Fruit fly (Drosophila melanogaster) whole organism, embryonic: ENCODE results near the gene CG2111.

Experiments
- C15 ChIP-seq: fragments of 200-800 bp; sonication (Bioruptor generic); IDR thresholded peaks from 3 replicates; pipeline ENCODE4 v1.3.6; 2022; ENCODE audit warnings: missing biosample characterization, missing genetic modification characterization
- CG11085 ChIP-seq: fragments of 200-800 bp; sonication (Bioruptor generic); IDR thresholded peaks from 2 replicates; pipeline ENCODE4 v1.3.6; 2022; ENCODE audit warnings: missing biosample characterization, missing genetic modification characterization
- CG11093 ChIP-seq: fragments of 200-800 bp; sonication (Bioruptor generic); IDR thresholded peaks from 3 replicates; pipeline ENCODE4 v1.3.6; 2022; ENCODE audit warnings: missing biosample characterization, missing genetic modification characterization
- CG11560 ChIP-seq: fragments of 200-800 bp; sonication (Bioruptor generic); IDR thresholded peaks from 3 replicates; pipeline ENCODE4 v1.3.6; 2022; ENCODE audit warnings: missing biosample characterization, missing genetic modification characterization
- CG11696 ChIP-seq: fragments of 200-800 bp; sonication (Bioruptor generic); IDR thresholded peaks from 2 replicates; pipeline ENCODE4 v1.3.6; 2022; ENCODE audit warnings: missing biosample characterization, missing genetic modification characterization
- CG11723 ChIP-seq: fragments of 200-800 bp; sonication (Bioruptor generic); optimal IDR thresholded peaks from 2 replicates; lab custom pipeline; 2017; ENCODE audit warnings: missing biosample characterization, mild to moderate bottlenecking, missing genetic modification characterization
- CG12104 ChIP-seq: fragments of 200-800 bp; sonication (Bioruptor generic); optimal IDR thresholded peaks from 3 replicates; lab custom pipeline; 2016; ENCODE audit warnings: missing biosample characterization, missing genetic modification characterization
- CG14710 ChIP-seq: fragments of 200-800 bp; sonication (Bioruptor generic); optimal IDR thresholded peaks from 3 replicates; lab custom pipeline; 2019; ENCODE audit warnings: missing biosample characterization, mild to moderate bottlenecking, missing genetic modification characterization, moderate library complexity
- CG18262 ChIP-seq: fragments of 200-800 bp; optimal IDR thresholded peaks from 3 replicates; lab custom pipeline; 2019; ENCODE audit warnings: missing biosample characterization, mild to moderate bottlenecking, missing genetic modification characterization, moderate library complexity
- CG18619 ChIP-seq: fragments of 200-800 bp; sonication (Bioruptor generic); optimal IDR thresholded peaks from 3 replicates; lab custom pipeline; 2017; ENCODE audit warnings: missing biosample characterization, mild to moderate bottlenecking, missing genetic modification characterization
- CG2120 ChIP-seq: fragments of 200-800 bp; sonication (Bioruptor generic); optimal IDR thresholded peaks from 3 replicates; lab custom pipeline; 2016; ENCODE audit warnings: missing biosample characterization, missing genetic modification characterization
- CG2199 ChIP-seq: fragments of 200-800 bp; sonication (Bioruptor generic); IDR thresholded peaks from 3 replicates; pipeline ENCODE4 v1.3.6; 2022; ENCODE audit warnings: missing biosample characterization, missing genetic modification characterization
- CG30020 ChIP-seq: fragments of 200-800 bp; optimal IDR thresholded peaks from 2 replicates; lab custom pipeline; 2019; ENCODE audit warnings: missing biosample characterization, mild to moderate bottlenecking, missing genetic modification characterization, moderate library complexity
- CG31441 ChIP-seq: fragments of 200-800 bp; sonication (Bioruptor generic); IDR thresholded peaks from 2 replicates; pipeline ENCODE4 v1.3.6; 2022; ENCODE audit warnings: missing biosample characterization, missing genetic modification characterization
- CG6689 ChIP-seq: fragments of 200-800 bp; sonication (Bioruptor generic); IDR thresholded peaks from 2 replicates; pipeline ENCODE4 v1.3.6; 2022; ENCODE audit warnings: missing biosample characterization, missing genetic modification characterization
- CG8478 ChIP-seq: fragments of >200 bp; optimal IDR thresholded peaks from 2 replicates; lab custom pipeline; 2018
- CG9817 ChIP-seq: fragments of 200-800 bp; sonication (Bioruptor generic); optimal IDR thresholded peaks from 2 replicates; lab custom pipeline; 2018; ENCODE audit warnings: missing biosample characterization, mild to moderate bottlenecking, missing genetic modification characterization, moderate library complexity
- Dbx ChIP-seq: fragments of 200-800 bp; sonication (Bioruptor generic); IDR thresholded peaks from 3 replicates; pipeline ENCODE4 v1.3.6; 2022; ENCODE audit warnings: missing biosample characterization, missing genetic modification characterization
- Dfd ChIP-seq, 2 experiments: fragments of >200 bp; optimal IDR thresholded peaks; 2 replicates each; lab custom pipeline; 2017; ENCODE audit warnings: missing biosample characterization in 2 of 2, missing genetic modification characterization in 2 of 2
- Drgx ChIP-seq: fragments of 200-800 bp; sonication (Bioruptor generic); IDR thresholded peaks from 2 replicates; pipeline ENCODE4 v1.3.6; 2022; ENCODE audit warnings: missing biosample characterization, missing genetic modification characterization
- ERR ChIP-seq: fragments of 200-800 bp; sonication (Bioruptor generic); optimal IDR thresholded peaks from 2 replicates; lab custom pipeline; 2016; ENCODE audit warnings: missing biosample characterization, missing genetic modification characterization
- Hand ChIP-seq: fragments of 200-800 bp; sonication (Bioruptor generic); optimal IDR thresholded peaks from 2 replicates; lab custom pipeline; 2017; ENCODE audit warnings: mild to moderate bottlenecking, missing biosample characterization, missing genetic modification reagents, missing genetic modification characterization
- Hmr ChIP-seq: fragments of 200-800 bp; sonication (Bioruptor generic); optimal IDR thresholded peaks from 3 replicates; lab custom pipeline; 2017; ENCODE audit warnings: mild to moderate bottlenecking, missing biosample characterization, missing genetic modification reagents, missing genetic modification characterization
- NC2β ChIP-seq: fragments of 200-800 bp; sonication (Bioruptor generic); optimal IDR thresholded peaks from 2 replicates; lab custom pipeline; 2016; ENCODE audit warnings: missing biosample characterization, missing genetic modification characterization
- Nf-YB ChIP-seq: fragments of 200-800 bp; sonication (Bioruptor generic); optimal IDR thresholded peaks from 3 replicates; lab custom pipeline; 2019; ENCODE audit warnings: missing biosample characterization, mild to moderate bottlenecking, missing genetic modification characterization, moderate library complexity
- Oli ChIP-seq: fragments of 200-800 bp; sonication (Bioruptor generic); optimal IDR thresholded peaks from 2 replicates; lab custom pipeline; 2018; ENCODE audit warnings: missing biosample characterization, mild to moderate bottlenecking, missing genetic modification characterization, moderate library complexity
- Six4 ChIP-seq: fragments of 200-800 bp; sonication (Bioruptor generic); optimal IDR thresholded peaks from 2 replicates; lab custom pipeline; 2016; ENCODE audit warnings: missing biosample characterization, missing genetic modification characterization
- Vsx1 ChIP-seq: fragments of 200-800 bp; sonication (Bioruptor generic); optimal IDR thresholded peaks from 2 replicates; lab custom pipeline; 2017; ENCODE audit warnings: missing biosample characterization, mild to moderate bottlenecking, missing genetic modification characterization, missing genetic modification reagents
- bcd ChIP-seq: fragments of 200-800 bp; sonication (Bioruptor generic); optimal IDR thresholded peaks from 2 replicates; lab custom pipeline; 2017; ENCODE audit warnings: missing biosample characterization, mild to moderate bottlenecking, missing genetic modification characterization
- crp ChIP-seq, 2 experiments: fragments of 200-800 bp; sonication (Bioruptor generic); optimal IDR thresholded peaks; 2 replicates in 1 of 2; 3 replicates in 1 of 2; lab custom pipeline; 2017; ENCODE audit warnings: missing biosample characterization in 2 of 2, missing genetic modification characterization in 2 of 2, mild to moderate bottlenecking in 1 of 2, moderate library complexity in 1 of 2
- dpn ChIP-seq, 2 experiments: fragments of 200-800 bp; sonication (Bioruptor generic); optimal IDR thresholded peaks; 3 replicates each; lab custom pipeline; 2016; ENCODE audit warnings: missing biosample characterization in 2 of 2, missing genetic modification characterization in 2 of 2
- ewg ChIP-seq: fragments of 200-800 bp; sonication (Bioruptor generic); optimal IDR thresholded peaks from 3 replicates; lab custom pipeline; 2017; ENCODE audit warnings: mild to moderate bottlenecking, missing biosample characterization, missing genetic modification reagents, missing genetic modification characterization
- fd102C ChIP-seq: fragments of 200-800 bp; sonication (Bioruptor generic); optimal IDR thresholded peaks from 2 replicates; lab custom pipeline; 2018; ENCODE audit warnings: missing biosample characterization, mild to moderate bottlenecking, missing genetic modification characterization, moderate library complexity
- fd3F ChIP-seq: fragments of 200-800 bp; sonication (Bioruptor generic); optimal IDR thresholded peaks from 2 replicates; lab custom pipeline; 2018; ENCODE audit warnings: missing biosample characterization, mild to moderate bottlenecking, missing genetic modification characterization, moderate library complexity
- gce ChIP-seq: fragments of 200-800 bp; sonication (Bioruptor generic); IDR thresholded peaks from 3 replicates; pipeline ENCODE4 v1.3.6; 2022; ENCODE audit warnings: missing biosample characterization, missing genetic modification characterization
- gcm2 ChIP-seq: fragments of 200-800 bp; sonication (Bioruptor generic); optimal IDR thresholded peaks from 2 replicates; lab custom pipeline; 2016; ENCODE audit warnings: missing biosample characterization, missing genetic modification characterization
- jing ChIP-seq: fragments of 200-800 bp; sonication (Bioruptor generic); optimal IDR thresholded peaks from 2 replicates; lab custom pipeline; 2018; ENCODE audit warnings: missing biosample characterization, mild to moderate bottlenecking, missing genetic modification characterization
- mirr ChIP-seq: fragments of 200-800 bp; sonication (Bioruptor generic); optimal IDR thresholded peaks from 3 replicates; lab custom pipeline; 2018; ENCODE audit warnings: missing biosample characterization, mild to moderate bottlenecking, missing genetic modification characterization
- nerfin-2 ChIP-seq: fragments of 200-800 bp; sonication (Bioruptor generic); IDR thresholded peaks from 2 replicates; pipeline ENCODE4 v1.3.6; 2022; ENCODE audit warnings: missing biosample characterization, missing genetic modification characterization; ENCODE audit not compliant: partially characterized antibody
- pita ChIP-seq: fragments of 200-800 bp; sonication (Bioruptor generic); optimal IDR thresholded peaks from 2 replicates; lab custom pipeline; 2017; ENCODE audit warnings: missing biosample characterization, mild to moderate bottlenecking, missing genetic modification characterization
- pros ChIP-seq: fragments of 200-800 bp; sonication (Bioruptor generic); optimal IDR thresholded peaks from 3 replicates; lab custom pipeline; 2019; ENCODE audit warnings: missing biosample characterization, mild to moderate bottlenecking, missing genetic modification characterization, moderate library complexity
- ro ChIP-seq: fragments of 200-800 bp; sonication (Bioruptor generic); IDR thresholded peaks from 2 replicates; pipeline ENCODE4 v1.3.6; 2022; ENCODE audit warnings: missing biosample characterization, missing genetic modification characterization
- sqz ChIP-seq: fragments of 200-800 bp; sonication (Bioruptor generic); optimal IDR thresholded peaks from 3 replicates; lab custom pipeline; 2018; ENCODE audit warnings: missing biosample characterization, mild to moderate bottlenecking, missing genetic modification characterization
- stwl ChIP-seq: fragments of 200-800 bp; sonication (Bioruptor generic); optimal IDR thresholded peaks from 3 replicates; lab custom pipeline; 2018; ENCODE audit warnings: missing biosample characterization, mild to moderate bottlenecking, missing genetic modification characterization, moderate library complexity
- tin ChIP-seq: fragments of 200-800 bp; sonication (Bioruptor generic); optimal IDR thresholded peaks from 3 replicates; lab custom pipeline; 2016; ENCODE audit warnings: missing biosample characterization, missing genetic modification characterization
- trem ChIP-seq: fragments of 200-800 bp; optimal IDR thresholded peaks from 3 replicates; lab custom pipeline; 2019; ENCODE audit warnings: missing biosample characterization, mild to moderate bottlenecking, missing genetic modification characterization, moderate library complexity
- tup ChIP-seq: fragments of 200-800 bp; sonication (Bioruptor generic); optimal IDR thresholded peaks from 2 replicates; lab custom pipeline; 2016; ENCODE audit warnings: missing biosample characterization, mild to moderate bottlenecking, missing genetic modification characterization, moderate library complexity
- wek ChIP-seq: fragments of 200-800 bp; sonication (Bioruptor generic); optimal IDR thresholded peaks from 3 replicates; lab custom pipeline; 2018; ENCODE audit warnings: missing biosample characterization, mild to moderate bottlenecking, missing genetic modification characterization, moderate library complexity
- wor ChIP-seq: fragments of 200-800 bp; sonication (Bioruptor generic); IDR thresholded peaks from 2 replicates; pipeline ENCODE4 v1.3.6; 2022; ENCODE audit warnings: missing biosample characterization, missing genetic modification characterization

CG2111 gene

dm6 chrX:10620144-10621005 is 37.1 kb upstream of the CG2111 start, which contains the start of gene CG43347 (continued):
- TF ChIP-seq CG18619 (GFP tag; lab: Kevin White, UChicago) (peak; percentile 76), tin (GFP tag; lab: Kevin White, UChicago) (peak; percentile 58), CG14710 (tag; lab: Kevin White, UChicago) (peak; percentile 43), CG2120 (peak; percentile 76), stwl (tag; lab: Kevin White, UChicago) (no peak), trem (peak; percentile 11), CG12104 (peak; percentile 32), dpn (GFP tag; optimal IDR thresholded peaks at IDR 0.05; lab: Kevin White, UChicago) (peak; percentile 22 to 29), ro (GFP tag; lab: Robert Waterston, UW) (no peak), NC2β (no peak), CG11560 (tag; lab: Robert Waterston, UW) (peak; percentile 39; the same call in 1 of the 3 replicates), fd102C (GFP tag; lab: Kevin White, UChicago) (no peak), CG11723 (GFP tag; lab: Kevin White, UChicago) (peak; percentile 45), Dfd (GFP tag; optimal IDR thresholded peaks at IDR 0.05; lab: Kevin White, UChicago) (no peak), nerfin-2 (GFP tag; lab: Robert Waterston, UW) (no peak), wek (GFP tag; lab: Kevin White, UChicago) (no peak), CG11093 (GFP tag; lab: Robert Waterston, UW) (0 out of 3 replicates have a peak, but pooled peaks have one; percentile 27), CG2199 (GFP tag; lab: Robert Waterston, UW) (no peak), mirr (GFP tag; lab: Kevin White, UChicago) (no peak), pros (no peak), fd3F (peak; percentile 52), bcd (GFP tag; lab: Kevin White, UChicago) (peak; percentile 66), Drgx (GFP tag; lab: Robert Waterston, UW) (peak; percentile 31; the same call in 1 of the 2 replicates), CG18262 (tag; lab: Kevin White, UChicago) (peak; percentile 68), sqz (GFP tag; lab: Kevin White, UChicago) (peak; percentile 37), Hmr (peak; percentile 86), Vsx1 (GFP tag; lab: Kevin White, UChicago) (peak; percentile 33), CG9817 (tag; lab: Kevin White, UChicago) (peak; percentile 55), CG8478 (lab: Kevin White, UChicago) (no peak), CG30020 (tag; lab: Kevin White, UChicago) (no peak), Dbx (GFP tag; lab: Robert Waterston, UW) (peak; percentile 59; the same call in 2 of the 3 replicates), tup (GFP tag; lab: Kevin White, UChicago) (no peak), wor (GFP tag; lab: Robert Waterston, UW) (peak; percentile 20; the same call in 1 of the 2 replicates), pita (GFP tag; lab: Kevin White, UChicago) (no peak), Nf-YB (peak; percentile 29), CG11085 (GFP tag; lab: Robert Waterston, UW) (peak; percentile 31; the same call in 1 of the 2 replicates), CG6689 (peak; percentile 65), Oli (peak; percentile 75), C15 (GFP tag; lab: Robert Waterston, UW) (0 out of 3 replicates have a peak, but pooled peaks have one; percentile 20), Hand (GFP tag; lab: Kevin White, UChicago) (peak; percentile 80), CG31441 (peak; percentile 82), crp (GFP tag; optimal IDR thresholded peaks at IDR 0.05; lab: Kevin White, UChicago) (no peak), jing (peak; percentile 11), CG11696 (GFP tag; lab: Robert Waterston, UW) (no peak), ERR (GFP tag; lab: Kevin White, UChicago) (no peak), gcm2 (GFP tag; lab: Kevin White, UChicago) (no peak), ewg (GFP tag; lab: Kevin White, UChicago) (no peak), gce (GFP tag; lab: Robert Waterston, UW) (no peak), Six4 (peak; percentile 16)
